Fruit fly (Drosophila melanogaster) whole organism, embryonic: ENCODE measurements around the gene Tm1.

ENCODE experiments used
- Bteb2 ChIP-seq: fragments of 200-800 bp; sonication (Bioruptor generic); optimal IDR thresholded peaks from 2 replicates; lab custom pipeline; 2016; ENCODE audit warnings: missing biosample characterization, missing genetic modification characterization
- CG10654 ChIP-seq: fragments of 200-800 bp; sonication (Bioruptor generic); optimal IDR thresholded peaks from 2 replicates; lab custom pipeline; 2016; ENCODE audit warnings: missing biosample characterization, missing genetic modification characterization
- CG10979 ChIP-seq: fragments of 200-800 bp; sonication (Bioruptor generic); optimal IDR thresholded peaks from 2 replicates; lab custom pipeline; 2018; ENCODE audit warnings: missing biosample characterization, mild to moderate bottlenecking, missing genetic modification characterization, moderate library complexity
- CG11695 ChIP-seq: fragments of 200-800 bp; sonication (Bioruptor generic); IDR thresholded peaks from 3 replicates; pipeline ENCODE4 v1.3.6; 2022; ENCODE audit warnings: missing biosample characterization, missing genetic modification characterization
- CG15011 ChIP-seq: fragments of 200-800 bp; sonication (Bioruptor generic); optimal IDR thresholded peaks from 3 replicates; lab custom pipeline; 2018; ENCODE audit warnings: missing biosample characterization, mild to moderate bottlenecking, missing genetic modification characterization
- CG15269 ChIP-seq: fragments of 200-800 bp; sonication (Bioruptor generic); optimal IDR thresholded peaks from 2 replicates; lab custom pipeline; 2018; ENCODE audit warnings: missing biosample characterization, mild to moderate bottlenecking, missing genetic modification characterization, moderate library complexity
- CG1603 ChIP-seq: fragments of 200-800 bp; sonication (Bioruptor generic); optimal IDR thresholded peaks from 2 replicates; lab custom pipeline; 2019; ENCODE audit warnings: missing biosample characterization, mild to moderate bottlenecking, missing genetic modification characterization, moderate library complexity
- CG17612 ChIP-seq: fragments of 200-800 bp; sonication (Bioruptor generic); IDR thresholded peaks from 2 replicates; pipeline ENCODE4 v1.3.6; 2022; ENCODE audit warnings: missing biosample characterization, missing genetic modification characterization
- CG18011 ChIP-seq: fragments of 200-800 bp; sonication (Bioruptor generic); optimal IDR thresholded peaks from 2 replicates; lab custom pipeline; 2017; ENCODE audit warnings: missing biosample characterization, missing genetic modification characterization, mild to moderate bottlenecking, moderate library complexity, missing genotype
- CG4360 ChIP-seq: fragments of 200-800 bp; sonication (Bioruptor generic); IDR thresholded peaks from 2 replicates; pipeline ENCODE4 v1.3.6; 2022; ENCODE audit warnings: missing biosample characterization, missing genetic modification characterization
- CG4404 ChIP-seq: fragments of 200-800 bp; sonication (Bioruptor generic); IDR thresholded peaks from 2 replicates; pipeline ENCODE4 v1.3.6; 2022; ENCODE audit warnings: missing biosample characterization, missing genetic modification characterization
- CG6854 ChIP-seq: fragments of 200-800 bp; sonication (Bioruptor generic); optimal IDR thresholded peaks from 3 replicates; lab custom pipeline; 2017; ENCODE audit warnings: missing biosample characterization, mild to moderate bottlenecking, missing genetic modification characterization
- CG7556 ChIP-seq: fragments of 200-800 bp; sonication (Bioruptor generic); optimal IDR thresholded peaks from 2 replicates; lab custom pipeline; 2017; ENCODE audit warnings: missing biosample characterization, mild to moderate bottlenecking, missing genetic modification characterization
- CG7745 ChIP-seq: fragments of 200-800 bp; sonication (Bioruptor generic); optimal IDR thresholded peaks from 2 replicates; lab custom pipeline; 2018; ENCODE audit warnings: missing biosample characterization, mild to moderate bottlenecking, missing genetic modification characterization, moderate library complexity
- CG8924 ChIP-seq: fragments of 200-800 bp; optimal IDR thresholded peaks from 3 replicates; lab custom pipeline; 2019; ENCODE audit warnings: missing biosample characterization, mild to moderate bottlenecking, missing genetic modification characterization, moderate library complexity
- CG9215 ChIP-seq: fragments of 200-800 bp; sonication (Bioruptor generic); IDR thresholded peaks from 2 replicates; pipeline ENCODE4 v1.3.6; 2022; ENCODE audit warnings: missing biosample characterization, missing genetic modification characterization
- Dbx ChIP-seq: fragments of 200-800 bp; sonication (Bioruptor generic); IDR thresholded peaks from 3 replicates; pipeline ENCODE4 v1.3.6; 2022; ENCODE audit warnings: missing biosample characterization, missing genetic modification characterization
- Dek ChIP-seq: fragments of 200-800 bp; sonication (Bioruptor generic); optimal IDR thresholded peaks from 3 replicates; lab custom pipeline; 2019; ENCODE audit warnings: missing biosample characterization, mild to moderate bottlenecking, missing genetic modification characterization, moderate library complexity
- Doc2 ChIP-seq: fragments of 200-800 bp; sonication (Bioruptor generic); IDR thresholded peaks from 2 replicates; pipeline ENCODE4 v1.3.6; 2022; ENCODE audit warnings: missing biosample characterization, missing genetic modification characterization
- E2f1 ChIP-seq: fragments of 200-800 bp; sonication (Bioruptor generic); IDR thresholded peaks from 2 replicates; pipeline ENCODE4 v1.3.6; 2022; ENCODE audit warnings: missing biosample characterization, missing genetic modification characterization
- E2f2 ChIP-seq: fragments of 200-800 bp; sonication (Bioruptor generic); IDR thresholded peaks from 2 replicates; pipeline ENCODE4 v1.3.6; 2022; ENCODE audit warnings: missing biosample characterization, missing genetic modification characterization
- Hr3 ChIP-seq: fragments of 200-800 bp; sonication (Bioruptor generic); optimal IDR thresholded peaks from 3 replicates; lab custom pipeline; 2016; ENCODE audit warnings: missing biosample characterization, missing genetic modification characterization
- Kr ChIP-seq: fragments of 200-800 bp; sonication (Bioruptor generic); optimal IDR thresholded peaks from 2 replicates; lab custom pipeline; 2017; ENCODE audit warnings: missing biosample characterization, mild to moderate bottlenecking, missing genetic modification characterization
- MBD-R2 ChIP-seq: fragments of 200-800 bp; sonication (Bioruptor generic); IDR thresholded peaks from 2 replicates; pipeline ENCODE4 v1.3.6; 2022; ENCODE audit warnings: missing biosample characterization, missing genetic modification characterization
- Med ChIP-seq: fragments of 200-800 bp; sonication (Bioruptor generic); peaks from one replicate; lab custom pipeline; 2016; ENCODE audit warnings: missing biosample characterization, missing genetic modification characterization, mild to moderate bottlenecking, inconsistent platforms, moderate library complexity
- Oli ChIP-seq: fragments of 200-800 bp; sonication (Bioruptor generic); optimal IDR thresholded peaks from 2 replicates; lab custom pipeline; 2018; ENCODE audit warnings: missing biosample characterization, mild to moderate bottlenecking, missing genetic modification characterization, moderate library complexity
- Ravus ChIP-seq: fragments of 200-800 bp; sonication (Bioruptor generic); IDR thresholded peaks from 2 replicates; pipeline ENCODE4 v1.3.6; 2022; ENCODE audit warnings: missing biosample characterization, missing genetic modification characterization
- Rfx ChIP-seq: fragments of 200-800 bp; sonication (Bioruptor generic); IDR thresholded peaks from 2 replicates; pipeline ENCODE4 v1.3.6; 2022; ENCODE audit warnings: missing biosample characterization, missing genetic modification characterization
- Sry-δ ChIP-seq: fragments of 200-800 bp; sonication (Bioruptor generic); optimal IDR thresholded peaks from 2 replicates; lab custom pipeline; 2016; ENCODE audit warnings: missing biosample characterization, missing genetic modification characterization
- Trl ChIP-seq, 3 experiments: fragments of >200 bp in 2 of 3; fragments of 200-800 bp in 1 of 3; sonication (Bioruptor generic) in 1 of 3; optimal IDR thresholded peaks; 2 replicates in 1 of 3; 3 replicates in 2 of 3; lab custom pipeline; 2016 to 2017; ENCODE audit warnings: missing biosample characterization in 1 of 3, missing genetic modification characterization in 1 of 3
- bab2 ChIP-seq: fragments of 200-800 bp; sonication (Bioruptor generic); optimal IDR thresholded peaks from 2 replicates; lab custom pipeline; 2016; ENCODE audit warnings: missing biosample characterization, missing genetic modification characterization
- bigmax ChIP-seq: fragments of 200-800 bp; sonication (Bioruptor generic); optimal IDR thresholded peaks from 2 replicates; lab custom pipeline; 2018; ENCODE audit warnings: missing biosample characterization, mild to moderate bottlenecking, missing genetic modification characterization
- chif ChIP-seq, 2 experiments: fragments of 200-800 bp; sonication (Bioruptor generic); optimal IDR thresholded peaks; 3 replicates each; lab custom pipeline; 2016; ENCODE audit warnings: missing biosample characterization in 2 of 2, missing genetic modification characterization in 2 of 2
- crp ChIP-seq, 2 experiments: fragments of 200-800 bp; sonication (Bioruptor generic); optimal IDR thresholded peaks; 2 replicates in 1 of 2; 3 replicates in 1 of 2; lab custom pipeline; 2017; ENCODE audit warnings: missing biosample characterization in 2 of 2, missing genetic modification characterization in 2 of 2, mild to moderate bottlenecking in 1 of 2, moderate library complexity in 1 of 2
- cwo ChIP-seq: fragments of 200-800 bp; sonication (Bioruptor generic); optimal IDR thresholded peaks from 3 replicates; lab custom pipeline; 2017; ENCODE audit warnings: missing biosample characterization, missing genetic modification characterization, mild to moderate bottlenecking, moderate library complexity, missing genetic modification reagents
- da ChIP-seq: fragments of 200-800 bp; sonication (Bioruptor generic); optimal IDR thresholded peaks from 2 replicates; lab custom pipeline; 2016; ENCODE audit warnings: missing biosample characterization, missing genetic modification characterization
- dm ChIP-seq: fragments of 200-800 bp; sonication (Bioruptor generic); optimal IDR thresholded peaks from 3 replicates; lab custom pipeline; 2016; ENCODE audit warnings: missing biosample characterization, missing genetic modification characterization
- dmrt99B ChIP-seq: fragments of 200-800 bp; sonication (Bioruptor generic); optimal IDR thresholded peaks from 2 replicates; lab custom pipeline; 2018; ENCODE audit warnings: missing biosample characterization, mild to moderate bottlenecking, missing genetic modification characterization, moderate library complexity
- en ChIP-seq: fragments of 200-800 bp; sonication (Bioruptor generic); optimal IDR thresholded peaks from 2 replicates; lab custom pipeline; 2016; ENCODE audit warnings: missing biosample characterization, missing genetic modification characterization
- grn ChIP-seq: fragments of 200-800 bp; sonication (Bioruptor generic); optimal IDR thresholded peaks from 3 replicates; lab custom pipeline; 2017; ENCODE audit warnings: missing biosample characterization, missing genetic modification characterization
- ind ChIP-seq: fragments of 200-800 bp; sonication (Bioruptor generic); optimal IDR thresholded peaks from 3 replicates; lab custom pipeline; 2016; ENCODE audit warnings: missing biosample characterization, missing genetic modification characterization
- lilli ChIP-seq: fragments of 200-800 bp; sonication (Bioruptor generic); optimal IDR thresholded peaks from 3 replicates; lab custom pipeline; 2016; ENCODE audit warnings: missing biosample characterization, missing genetic modification characterization
- nau ChIP-seq: fragments of 200-800 bp; sonication (Bioruptor generic); optimal IDR thresholded peaks from 3 replicates; lab custom pipeline; 2017; ENCODE audit warnings: missing biosample characterization, mild to moderate bottlenecking, missing genetic modification characterization, missing genetic modification reagents
- otp ChIP-seq: fragments of 200-800 bp; sonication (Bioruptor generic); IDR thresholded peaks from 3 replicates; pipeline ENCODE4, ENCODE4 v1.3.6; 2022; ENCODE audit warnings: missing biosample characterization, missing genetic modification characterization
- pb ChIP-seq: fragments of 200-800 bp; sonication (Bioruptor generic); optimal IDR thresholded peaks from 3 replicates; lab custom pipeline; 2016; ENCODE audit warnings: missing biosample characterization, missing genetic modification characterization
- phol ChIP-seq: fragments of 200-800 bp; sonication (Bioruptor generic); optimal IDR thresholded peaks from 3 replicates; lab custom pipeline; 2018; ENCODE audit warnings: missing biosample characterization, mild to moderate bottlenecking, missing genetic modification characterization, moderate library complexity
- run ChIP-seq: fragments of 200-800 bp; sonication (Bioruptor generic); optimal IDR thresholded peaks from 3 replicates; lab custom pipeline; 2018; ENCODE audit warnings: missing biosample characterization, mild to moderate bottlenecking, missing genetic modification characterization
- slbo ChIP-seq: fragments of 200-800 bp; sonication (Bioruptor generic); IDR thresholded peaks from 2 replicates; pipeline ENCODE4 v1.3.6; 2022; ENCODE audit warnings: missing biosample characterization, missing genetic modification characterization
- sr ChIP-seq: fragments of 200-800 bp; sonication (Bioruptor generic); IDR thresholded peaks from 3 replicates; pipeline ENCODE4 v1.3.6; 2022; ENCODE audit warnings: missing biosample characterization, missing genetic modification characterization
- unc-4 ChIP-seq: fragments of 200-800 bp; sonication (Bioruptor generic); IDR thresholded peaks from 2 replicates; pipeline ENCODE4 v1.3.6; 2022; ENCODE audit warnings: missing biosample characterization, missing genetic modification characterization; ENCODE audit not compliant: partially characterized antibody
- vnd ChIP-seq: fragments of 200-800 bp; sonication (Bioruptor generic); IDR thresholded peaks from 3 replicates; pipeline ENCODE4 v1.3.6; 2022; ENCODE audit warnings: missing biosample characterization, missing genetic modification characterization; ENCODE audit not compliant: partially characterized antibody

The Tm1 gene

DNA sequence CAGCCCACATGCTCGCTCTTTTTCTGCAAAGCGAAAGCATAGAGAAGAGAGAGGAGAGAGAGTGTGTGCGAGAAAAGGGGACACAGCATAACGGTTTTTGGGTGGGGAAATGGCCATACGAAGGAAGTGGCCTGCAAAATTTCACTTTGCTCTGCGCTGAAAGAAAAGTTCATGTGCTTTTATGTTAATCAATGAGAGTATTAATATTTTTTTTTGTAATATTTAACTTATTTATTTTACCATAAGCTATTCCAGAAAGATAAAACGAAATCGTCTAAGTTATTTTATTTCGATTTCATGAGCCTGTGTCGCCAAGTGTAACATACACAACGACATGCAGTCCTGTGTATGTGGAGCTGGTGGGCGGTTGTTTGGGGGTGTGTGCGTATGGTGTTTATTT is 27.6 kb upstream of the Tm1 start (continued):
- TF ChIP-seq grn (GFP tag; lab: Kevin White, UChicago) (no peak), bigmax (no peak), run (tag; lab: Kevin White, UChicago) (peak; percentile 10), Dek (tag; lab: Kevin White, UChicago) (peak; percentile 74), Trl (optimal IDR thresholded peaks at IDR 0.05; lab: Kevin White, UChicago) (peak; percentile 47 to 60), Trl (GFP tag; optimal IDR thresholded peaks at IDR 0.05; lab: Kevin White, UChicago) (no peak), dmrt99B (tag; lab: Kevin White, UChicago) (no peak), Med (GFP tag; lab: Kevin White, UChicago) (peak; percentile 77), CG7745 (tag; lab: Kevin White, UChicago) (no peak), CG6854 (GFP tag; lab: Kevin White, UChicago) (peak; percentile 59), CG1603 (tag; lab: Kevin White, UChicago) (no peak), Hr3 (GFP tag; lab: Kevin White, UChicago) (peak; percentile 62), Bteb2 (peak; percentile 9), Kr (GFP tag; lab: Kevin White, UChicago) (no peak), crp (GFP tag; optimal IDR thresholded peaks at IDR 0.05; lab: Kevin White, UChicago) (peak in 1 of 2 experiments; percentile 2), vnd (no peak), ind (GFP tag; lab: Kevin White, UChicago) (peak; percentile 58), cwo (GFP tag; lab: Kevin White, UChicago) (peak; percentile 72), MBD-R2 (GFP tag; lab: Robert Waterston, UW) (peak; percentile 55; the same call in 1 of the 2 replicates), E2f1 (GFP tag; lab: Robert Waterston, UW) (peak; percentile 76), Doc2 (0 out of 2 replicates have a peak, but pooled peaks have one; percentile 5), CG15269 (tag; lab: Kevin White, UChicago) (no peak), CG10654 (GFP tag; lab: Kevin White, UChicago) (no peak), CG11695 (GFP tag; lab: Robert Waterston, UW) (peak; percentile 74), CG9215 (peak; percentile 70), Rfx (GFP tag; lab: Robert Waterston, UW) (peak; percentile 84), Ravus (GFP tag; lab: Robert Waterston, UW) (peak; percentile 20), dm (GFP tag; lab: Kevin White, UChicago) (no peak), pb (no peak), CG18011 (GFP tag; lab: Kevin White, UChicago) (peak; percentile 10), CG17612 (GFP tag; lab: Robert Waterston, UW) (peak; percentile 52; the same call in 1 of the 2 replicates), CG15011 (GFP tag; lab: Kevin White, UChicago) (no peak), CG4404 (GFP tag; lab: Robert Waterston, UW) (peak; percentile 52), phol (peak; percentile 31), Dbx (GFP tag; lab: Robert Waterston, UW) (peak; percentile 78), E2f2 (GFP tag; lab: Robert Waterston, UW) (peak; percentile 51), CG4360 (GFP tag; lab: Robert Waterston, UW) (peak; percentile 35; the same call in 1 of the 2 replicates), sr (0 out of 3 replicates have a peak, but pooled peaks have one; percentile 15), lilli (peak; percentile 65), Sry-δ (GFP tag; lab: Kevin White, UChicago) (no peak), da (GFP tag; lab: Kevin White, UChicago) (no peak), otp (GFP tag; lab: Robert Waterston, UW) (no peak), CG10979 (peak; percentile 45), chif (GFP tag; optimal IDR thresholded peaks at IDR 0.05; lab: Kevin White, UChicago) (no peak), CG7556 (GFP tag; lab: Kevin White, UChicago) (peak; percentile 87), slbo (GFP tag; lab: Robert Waterston, UW) (peak; percentile 85), unc-4 (no peak), nau (GFP tag; lab: Kevin White, UChicago) (no peak), en (no peak), CG8924 (tag; lab: Kevin White, UChicago) (peak; percentile 67), bab2 (no peak), Oli (tag; lab: Kevin White, UChicago) (no peak)
